Worm (Caenorhabditis elegans) whole organism, L1 larva: ENCODE data around the gene ndx-6.
A peak's percentile ranks its signal among the peaks of the same experiment; 100 is the strongest.

ENCODE experiments used
- C34B4.2 ChIP-seq: sonication (generic microtip); optimal IDR thresholded peaks from 2 replicates; lab custom pipeline; 2017; ENCODE audit warnings: mild to moderate bottlenecking, missing genetic modification characterization, missing compliant biosample characterization
- F16B12.6 ChIP-seq: fragments of 150-350 bp; optimal IDR thresholded peaks from 2 replicates; lab custom pipeline; 2014; ENCODE audit warnings: missing biosample characterization, missing genetic modification characterization
- Y116A8C.19 ChIP-seq: sonication (generic microtip); optimal IDR thresholded peaks from 2 replicates; lab custom pipeline; 2016; ENCODE audit warnings: missing compliant biosample characterization, missing genetic modification characterization, borderline replicate concordance
- aha-1 ChIP-seq: fragments of 150-350 bp; optimal IDR thresholded peaks from 2 replicates; lab custom pipeline; 2014; ENCODE audit warnings: missing biosample characterization, missing genetic modification characterization
- ama-1 ChIP-seq: fragments of 150-350 bp; optimal IDR thresholded peaks from 2 replicates; lab custom pipeline; 2014
- ceh-63 ChIP-seq: fragments of 200-800 bp; sonication (Bioruptor generic); optimal IDR thresholded peaks from 2 replicates; lab custom pipeline; 2018; ENCODE audit warnings: mild to moderate bottlenecking, missing genetic modification characterization, missing compliant biosample characterization
- ceh-88 ChIP-seq: fragments of 200-800 bp; sonication (Bioruptor generic); IDR thresholded peaks from 2 replicates; pipeline ENCODE4 v1.3.6; 2022; ENCODE audit warnings: missing genetic modification characterization, missing compliant biosample characterization
- ceh-90 ChIP-seq: sonication (generic microtip); optimal IDR thresholded peaks from 2 replicates; lab custom pipeline; 2016; ENCODE audit warnings: missing genetic modification characterization, missing compliant biosample characterization
- ces-1 ChIP-seq: fragments of 150-350 bp; optimal IDR thresholded peaks from 2 replicates; lab custom pipeline; 2014; ENCODE audit warnings: missing biosample characterization, missing genetic modification reagents, missing genetic modification characterization
- dpl-1 ChIP-seq, 3 experiments: fragments of 150-350 bp in 2 of 3; sonication (generic microtip) in 1 of 3; optimal IDR thresholded peaks; 2 replicates each; lab custom pipeline; 2014 to 2017; ENCODE audit warnings: missing biosample characterization in 3 of 3, missing genetic modification characterization in 3 of 3, missing genetic modification reagents in 3 of 3
- dsc-1 ChIP-seq: sonication (generic microtip); optimal IDR thresholded peaks from 2 replicates; lab custom pipeline; 2016; ENCODE audit warnings: mild to moderate bottlenecking, missing genetic modification characterization, missing compliant biosample characterization
- efl-3 ChIP-seq: fragments of 200-800 bp; sonication (Bioruptor generic); optimal IDR thresholded peaks from 2 replicates; lab custom pipeline; 2018; ENCODE audit warnings: mild to moderate bottlenecking, missing genetic modification characterization, missing compliant biosample characterization
- egl-13 ChIP-seq: sonication (generic microtip); optimal IDR thresholded peaks from 2 replicates; lab custom pipeline; 2016; ENCODE audit warnings: missing genotype, missing genetic modification reagents, missing genetic modification characterization, missing compliant biosample characterization
- elt-2 ChIP-seq: sonication (generic microtip); optimal IDR thresholded peaks from 2 replicates; lab custom pipeline; 2016; ENCODE audit warnings: missing genetic modification characterization, mild to moderate bottlenecking, inconsistent platforms, missing compliant biosample characterization, missing genetic modification reagents
- elt-3 ChIP-seq, 6 experiments: fragments of 150-350 bp in 1 of 6; sonication (generic microtip); optimal IDR thresholded peaks; 2 replicates each; lab custom pipeline; 2017 to 2018; ENCODE audit warnings: missing biosample characterization in 6 of 6, missing genetic modification characterization in 6 of 6, inconsistent platforms in 1 of 6
- ets-5 ChIP-seq: fragments of 200-800 bp; sonication (Bioruptor generic); IDR thresholded peaks from 2 replicates; pipeline ENCODE4 v1.3.6; 2022; ENCODE audit warnings: missing genetic modification characterization, missing compliant biosample characterization
- fkh-10 ChIP-seq: sonication (generic microtip); optimal IDR thresholded peaks from 2 replicates; lab custom pipeline; 2017; ENCODE audit warnings: missing biosample characterization, missing genetic modification reagents, missing genetic modification characterization
- fkh-4 ChIP-seq: sonication (generic microtip); optimal IDR thresholded peaks from 2 replicates; lab custom pipeline; 2016; ENCODE audit warnings: missing compliant biosample characterization, missing genetic modification characterization, borderline replicate concordance
- fkh-8 ChIP-seq: sonication (generic microtip); optimal IDR thresholded peaks from 2 replicates; lab custom pipeline; 2016; ENCODE audit warnings: mild to moderate bottlenecking, missing genetic modification characterization, missing compliant biosample characterization
- hlh-4 ChIP-seq: sonication (generic microtip); optimal IDR thresholded peaks from 2 replicates; lab custom pipeline; 2016; ENCODE audit warnings: mild to moderate bottlenecking, missing genetic modification characterization, missing compliant biosample characterization
- hpl-2 ChIP-seq: fragments of 150-350 bp; optimal IDR thresholded peaks from 2 replicates; lab custom pipeline; 2014; ENCODE audit warnings: missing biosample characterization, missing genetic modification reagents, missing genetic modification characterization
- irx-1 ChIP-seq: sonication (generic microtip); optimal IDR thresholded peaks from 2 replicates; lab custom pipeline; 2016; ENCODE audit warnings: missing genetic modification characterization, missing compliant biosample characterization
- jun-1 ChIP-seq: fragments of 150-350 bp; optimal IDR thresholded peaks from 2 replicates; lab custom pipeline; 2014; ENCODE audit warnings: missing biosample characterization, missing genetic modification reagents, missing genetic modification characterization
- lin-13 ChIP-seq: fragments of 150-350 bp; optimal IDR thresholded peaks from 2 replicates; lab custom pipeline; 2014; ENCODE audit warnings: missing biosample characterization, missing genetic modification reagents, missing genetic modification characterization
- lin-14 ChIP-seq: fragments of 200-800 bp; sonication (Bioruptor generic); optimal IDR thresholded peaks from 2 replicates; lab custom pipeline; 2018; ENCODE audit warnings: mild to moderate bottlenecking, missing genetic modification characterization, moderate library complexity, missing compliant biosample characterization
- lin-15B ChIP-seq: fragments of 150-350 bp; sonication (generic microtip); optimal IDR thresholded peaks from 3 replicates; lab custom pipeline; 2014; ENCODE audit warnings: missing biosample characterization, missing genetic modification characterization
- lin-35 ChIP-seq, 2 experiments: fragments of 150-350 bp; optimal IDR thresholded peaks; 2 replicates each; lab custom pipeline; 2014; ENCODE audit warnings: missing biosample characterization in 2 of 2, missing genetic modification characterization in 2 of 2, missing genetic modification reagents in 2 of 2
- lin-39 ChIP-seq: fragments of 150-350 bp; optimal IDR thresholded peaks from 2 replicates; lab custom pipeline; 2014; ENCODE audit warnings: missing biosample characterization, missing genetic modification reagents, missing genetic modification characterization
- lsy-2 ChIP-seq, 2 experiments: fragments of 150-350 bp; optimal IDR thresholded peaks; 2 replicates each; lab custom pipeline; 2014; ENCODE audit warnings: missing biosample characterization in 2 of 2, missing genetic modification characterization in 2 of 2
- mef-2 ChIP-seq: fragments of 150-350 bp; optimal IDR thresholded peaks from 2 replicates; lab custom pipeline; 2014; ENCODE audit warnings: missing biosample characterization, missing genetic modification characterization
- nhr-11 ChIP-seq: fragments of 150-350 bp; optimal IDR thresholded peaks from 2 replicates; lab custom pipeline; 2014; ENCODE audit warnings: missing biosample characterization, missing genetic modification characterization
- nhr-12 ChIP-seq: sonication (generic microtip); optimal IDR thresholded peaks from 2 replicates; lab custom pipeline; 2017; ENCODE audit warnings: missing biosample characterization, missing genetic modification characterization
- nhr-19 ChIP-seq: fragments of 200-800 bp; sonication (Bioruptor generic); conservative IDR thresholded peaks from 2 replicates; pipeline ENCODE4 v1.3.6; 2022; ENCODE audit warnings: missing genetic modification characterization, missing compliant biosample characterization
- nhr-20 ChIP-seq: sonication (generic microtip); optimal IDR thresholded peaks from 2 replicates; lab custom pipeline; 2016; ENCODE audit warnings: mild to moderate bottlenecking, missing genetic modification characterization, missing compliant biosample characterization
- nhr-71 ChIP-seq: sonication (generic microtip); optimal IDR thresholded peaks from 2 replicates; lab custom pipeline; 2016; ENCODE audit warnings: mild to moderate bottlenecking, missing genetic modification characterization, moderate library complexity, missing compliant biosample characterization
- nhr-77 ChIP-seq: fragments of 150-350 bp; optimal IDR thresholded peaks from 2 replicates; lab custom pipeline; 2014; ENCODE audit warnings: missing biosample characterization, missing genetic modification characterization
- nhr-84 ChIP-seq: sonication (generic microtip); optimal IDR thresholded peaks from 2 replicates; lab custom pipeline; 2017; ENCODE audit warnings: missing biosample characterization, missing genetic modification characterization
- pax-3 ChIP-seq: fragments of 200-800 bp; sonication (Bioruptor generic); optimal IDR thresholded peaks from 2 replicates; lab custom pipeline; 2018; ENCODE audit warnings: mild to moderate bottlenecking, missing genetic modification characterization, moderate library complexity, missing compliant biosample characterization
- skn-1 ChIP-seq: fragments of 150-350 bp; optimal IDR thresholded peaks from 2 replicates; lab custom pipeline; 2014; ENCODE audit warnings: missing biosample characterization, missing genetic modification characterization
- snpc-4 ChIP-seq: fragments of 150-350 bp; optimal IDR thresholded peaks from 2 replicates; lab custom pipeline; 2014; ENCODE audit warnings: missing biosample characterization, missing genetic modification characterization
- sox-4 ChIP-seq: sonication (generic microtip); optimal IDR thresholded peaks from 2 replicates; lab custom pipeline; 2016; ENCODE audit warnings: missing genetic modification characterization, missing compliant biosample characterization
- sptf-1 ChIP-seq: fragments of 150-350 bp; optimal IDR thresholded peaks from 2 replicates; lab custom pipeline; 2014; ENCODE audit warnings: missing biosample characterization, missing genetic modification characterization
- swsn-7 ChIP-seq: sonication (generic microtip); optimal IDR thresholded peaks from 2 replicates; lab custom pipeline; 2016; ENCODE audit warnings: missing genetic modification characterization, missing compliant biosample characterization
- tbx-2 ChIP-seq: sonication (generic microtip); optimal IDR thresholded peaks from 2 replicates; lab custom pipeline; 2016; ENCODE audit warnings: missing genetic modification characterization, missing compliant biosample characterization
- tlp-1 ChIP-seq: fragments of 150-350 bp; optimal IDR thresholded peaks from 2 replicates; lab custom pipeline; 2014; ENCODE audit warnings: missing biosample characterization, missing genetic modification characterization
- unc-30 ChIP-seq: sonication (generic microtip); optimal IDR thresholded peaks from 2 replicates; lab custom pipeline; 2017; ENCODE audit warnings: missing biosample characterization, missing genetic modification characterization
- unc-86 ChIP-seq: sonication (generic microtip); optimal IDR thresholded peaks from 2 replicates; lab custom pipeline; 2016; ENCODE audit warnings: missing genetic modification characterization, missing compliant biosample characterization
- unc-98 ChIP-seq: fragments of 200-800 bp; sonication (Bioruptor generic); IDR thresholded peaks from 2 replicates; pipeline ENCODE4 v1.3.6; 2022; ENCODE audit warnings: missing genetic modification characterization, missing compliant biosample characterization
- xbp-1 ChIP-seq: sonication (generic microtip); optimal IDR thresholded peaks from 2 replicates; lab custom pipeline; 2016; ENCODE audit warnings: missing genetic modification characterization, missing compliant biosample characterization
- zag-1 ChIP-seq: fragments of 150-350 bp; optimal IDR thresholded peaks from 2 replicates; lab custom pipeline; 2014; ENCODE audit warnings: missing biosample characterization, missing genetic modification characterization
- ztf-11 ChIP-seq, 2 experiments: sonication (generic microtip); optimal IDR thresholded peaks; 2 replicates each; lab custom pipeline; 2016 to 2017; ENCODE audit warnings: missing genetic modification characterization in 2 of 2, missing biosample characterization in 1 of 2, missing compliant biosample characterization in 1 of 2

Gene ndx-6

ce11 chrII:5389831-5390323 lies at the start of gene ndx-6 (continued):
- TF ChIP-seq hlh-4 (tag; lab: Kevin White, UChicago) (no peak), sox-4 (tag; lab: Kevin White, UChicago) (peak; percentile 32), nhr-11 (tag; lab: Kevin White, UChicago) (peak; percentile 64), nhr-12 (tag; lab: Kevin White, UChicago) (no peak), ceh-88 (GFP tag; lab: Robert Waterston, UW) (no peak), fkh-4 (tag; lab: Kevin White, UChicago) (no peak), elt-3 (tag; optimal IDR thresholded peaks at IDR 0.05; lab: Kevin White, UChicago) (peak in 2 of 6 experiments; percentile 73 to 87), skn-1 (tag; lab: Kevin White, UChicago) (peak; percentile 82), irx-1 (peak; percentile 47), sptf-1 (tag; lab: Kevin White, UChicago) (no peak), nhr-84 (no peak), nhr-71 (tag; lab: Kevin White, UChicago) (peak; percentile 90), Y116A8C.19 (no peak), nhr-19 (peak; percentile 87), ceh-90 (tag; lab: Kevin White, UChicago) (peak; percentile 26), C34B4.2 (tag; lab: Kevin White, UChicago) (no peak), elt-2 (tag; lab: Kevin White, UChicago) (peak; percentile 86), unc-86 (tag; lab: Kevin White, UChicago) (peak; percentile 76), swsn-7 (tag; lab: Kevin White, UChicago) (peak; percentile 87), snpc-4 (tag; lab: Kevin White, UChicago) (peak; percentile 78), dsc-1 (tag; lab: Kevin White, UChicago) (peak; percentile 88), ets-5 (GFP tag; lab: Robert Waterston, UW) (no peak), lin-39 (peak; percentile 65), lsy-2 (tag; optimal IDR thresholded peaks at IDR 0.05; lab: Kevin White, UChicago) (peak; percentile 90 to 92), ama-1 (peak; percentile 75), F16B12.6 (tag; lab: Kevin White, UChicago) (peak; percentile 67), ztf-11 (tag; optimal IDR thresholded peaks at IDR 0.05; lab: Kevin White, UChicago) (peak in 1 of 2 experiments; percentile 27), lin-15B (peak; percentile 59), xbp-1 (tag; lab: Kevin White, UChicago) (peak; percentile 88), tlp-1 (tag; lab: Kevin White, UChicago) (no peak)
- TF ChIP-seq, all 84 proteins: peak for 53

- TF ChIP-seq nhr-20 (no peak), zag-1 (tag; lab: Kevin White, UChicago) (no peak), nhr-77 (tag; lab: Kevin White, UChicago) (no peak), nhr-12 (tag; lab: Kevin White, UChicago) (no peak), aha-1 (tag; lab: Kevin White, UChicago) (no peak), Y116A8C.19 (no peak), ceh-63 (GFP tag; lab: Kevin White, UChicago) (no peak), nhr-19 (no peak), unc-98 (GFP tag; lab: Robert Waterston, UW) (no peak), jun-1 (tag; lab: Kevin White, UChicago) (no peak), mef-2 (tag; lab: Kevin White, UChicago) (no peak), ztf-11 (tag; optimal IDR thresholded peaks at IDR 0.05; lab: Kevin White, UChicago) (no peak), lin-35 (GFP tag; optimal IDR thresholded peaks at IDR 0.05; lab: Kevin White, UChicago) (no peak), lin-13 (no peak), lin-39 (no peak)
Observed at ce11 chrII:5437586-5437985, 47.9 kb upstream of the ndx-6 start, which contains the start of gene F07F6.1. Gene F07F6.1, plus strand, starts transcription at chrII:5437886.

DNA sequence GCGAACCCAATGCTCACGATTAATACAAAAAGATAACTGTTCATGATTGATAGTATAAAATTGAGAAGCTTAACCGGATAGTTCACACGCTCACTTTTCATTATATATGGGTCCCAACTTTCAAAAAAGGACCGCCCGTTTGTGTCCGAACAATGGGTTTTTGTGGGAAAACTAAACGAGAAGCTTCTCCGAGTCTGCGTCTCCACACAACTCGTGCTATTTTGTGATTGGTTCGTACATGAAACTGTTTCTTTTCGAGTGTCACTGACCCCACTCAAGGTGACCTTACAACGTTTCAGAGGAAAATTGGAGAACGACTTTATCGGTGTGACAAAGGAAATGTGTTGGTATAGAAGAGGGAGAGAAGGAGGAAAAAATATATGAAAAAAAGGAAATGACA lies 47.2 kb upstream of the ndx-6 start, which contains the start of gene dct-5:
Gene dct-5, minus strand, starts transcription at position 101 of the 400 bp plus-strand sequence.
- TF ChIP-seq tbx-2 (no peak), lin-14 (GFP tag; lab: Kevin White, UChicago) (no peak), C34B4.2 (tag; lab: Kevin White, UChicago) (no peak), unc-30 (no peak), pax-3 (no peak), ces-1 (GFP tag; lab: Kevin White, UChicago) (no peak), efl-3 (GFP tag; lab: Kevin White, UChicago) (no peak), nhr-12 (tag; lab: Kevin White, UChicago) (no peak), fkh-8 (tag; lab: Kevin White, UChicago) (no peak), hlh-4 (tag; lab: Kevin White, UChicago) (no peak), dpl-1 (GFP tag; optimal IDR thresholded peaks at IDR 0.05; lab: Kevin White, UChicago) (no peak), hpl-2 (no peak), Y116A8C.19 (no peak), fkh-10 (no peak), lin-35 (GFP tag; optimal IDR thresholded peaks at IDR 0.05; lab: Kevin White, UChicago) (no peak), egl-13 (tag; lab: Kevin White, UChicago) (no peak)
